Worm (Caenorhabditis elegans) whole organism, L1 larva: ENCODE data around the gene K11H12.10.

Experiments used
- C04F5.9 ChIP-seq: sonication (generic microtip); optimal IDR thresholded peaks from 2 replicates; lab custom pipeline; 2016; ENCODE audit warnings: missing genetic modification characterization, missing compliant biosample characterization
- F16B12.6 ChIP-seq: fragments of 150-350 bp; optimal IDR thresholded peaks from 2 replicates; lab custom pipeline; 2014; ENCODE audit warnings: missing biosample characterization, missing genetic modification characterization
- Y116A8C.19 ChIP-seq: sonication (generic microtip); optimal IDR thresholded peaks from 2 replicates; lab custom pipeline; 2016; ENCODE audit warnings: missing compliant biosample characterization, missing genetic modification characterization, borderline replicate concordance
- alr-1 ChIP-seq: fragments of 200-800 bp; sonication (Bioruptor generic); optimal IDR thresholded peaks from 2 replicates; lab custom pipeline; 2018; ENCODE audit warnings: borderline replicate concordance, mild to moderate bottlenecking, missing genetic modification characterization, missing compliant biosample characterization
- aly-2 ChIP-seq: fragments of 150-350 bp; optimal IDR thresholded peaks from 2 replicates; lab custom pipeline; 2014; ENCODE audit warnings: missing biosample characterization, missing genetic modification characterization
- blmp-1 ChIP-seq: fragments of 150-350 bp; optimal IDR thresholded peaks from 2 replicates; lab custom pipeline; 2014; ENCODE audit warnings: missing biosample characterization, missing genetic modification characterization
- ceh-8 ChIP-seq: fragments of 200-800 bp; sonication (Bioruptor generic); optimal IDR thresholded peaks from 2 replicates; lab custom pipeline; 2018; ENCODE audit warnings: mild to moderate bottlenecking, missing genetic modification characterization, moderate library complexity, missing compliant biosample characterization
- ceh-82 ChIP-seq, 3 experiments: fragments of 150-350 bp in 1 of 3; sonication (generic microtip) in 2 of 3; optimal IDR thresholded peaks; 2 replicates each; lab custom pipeline; 2014 to 2017; ENCODE audit warnings: missing biosample characterization in 3 of 3, missing genetic modification characterization in 3 of 3
- ceh-88 ChIP-seq: fragments of 200-800 bp; sonication (Bioruptor generic); IDR thresholded peaks from 2 replicates; pipeline ENCODE4 v1.3.6; 2022; ENCODE audit warnings: missing genetic modification characterization, missing compliant biosample characterization
- dpl-1 ChIP-seq, 3 experiments: fragments of 150-350 bp in 2 of 3; sonication (generic microtip) in 1 of 3; optimal IDR thresholded peaks; 2 replicates each; lab custom pipeline; 2014 to 2017; ENCODE audit warnings: missing biosample characterization in 3 of 3, missing genetic modification characterization in 3 of 3, missing genetic modification reagents in 3 of 3
- efl-1 ChIP-seq, 4 experiments: fragments of 150-350 bp; optimal IDR thresholded peaks in 3 of 4; peaks in 1 of 4; 1 replicate in 1 of 4; 2 replicates in 3 of 4; lab custom pipeline; 2014; ENCODE audit warnings: missing biosample characterization in 2 of 4, missing genetic modification characterization in 2 of 4, missing genetic modification reagents in 2 of 4
- egl-27 ChIP-seq, 2 experiments: fragments of 150-350 bp in 1 of 2; sonication (generic microtip); optimal IDR thresholded peaks; 3 replicates each; lab custom pipeline; 2017 to 2018; ENCODE audit warnings: missing biosample characterization in 2 of 2, missing genetic modification characterization in 2 of 2, missing genetic modification reagents in 2 of 2
- elt-2 ChIP-seq: sonication (generic microtip); optimal IDR thresholded peaks from 2 replicates; lab custom pipeline; 2016; ENCODE audit warnings: missing genetic modification characterization, mild to moderate bottlenecking, inconsistent platforms, missing compliant biosample characterization, missing genetic modification reagents
- elt-3 ChIP-seq, 6 experiments: fragments of 150-350 bp in 1 of 6; sonication (generic microtip); optimal IDR thresholded peaks; 2 replicates each; lab custom pipeline; 2017 to 2018; ENCODE audit warnings: missing biosample characterization in 6 of 6, missing genetic modification characterization in 6 of 6, inconsistent platforms in 1 of 6
- hlh-4 ChIP-seq: sonication (generic microtip); optimal IDR thresholded peaks from 2 replicates; lab custom pipeline; 2016; ENCODE audit warnings: mild to moderate bottlenecking, missing genetic modification characterization, missing compliant biosample characterization
- jun-1 ChIP-seq: fragments of 150-350 bp; optimal IDR thresholded peaks from 2 replicates; lab custom pipeline; 2014; ENCODE audit warnings: missing biosample characterization, missing genetic modification reagents, missing genetic modification characterization
- lin-35 ChIP-seq, 2 experiments: fragments of 150-350 bp; optimal IDR thresholded peaks; 2 replicates each; lab custom pipeline; 2014; ENCODE audit warnings: missing biosample characterization in 2 of 2, missing genetic modification characterization in 2 of 2, missing genetic modification reagents in 2 of 2
- lsy-2 ChIP-seq, 2 experiments: fragments of 150-350 bp; optimal IDR thresholded peaks; 2 replicates each; lab custom pipeline; 2014; ENCODE audit warnings: missing biosample characterization in 2 of 2, missing genetic modification characterization in 2 of 2
- mab-9 ChIP-seq: fragments of 200-800 bp; sonication (Bioruptor generic); IDR thresholded peaks from 2 replicates; pipeline ENCODE4 v1.3.6; 2022; ENCODE audit warnings: missing genetic modification reagents, missing genetic modification characterization, missing compliant biosample characterization
- mdl-1 ChIP-seq, 2 experiments: fragments of 150-350 bp; optimal IDR thresholded peaks; 2 replicates each; lab custom pipeline; 2014 to 2017; ENCODE audit warnings: missing biosample characterization in 2 of 2, missing genetic modification characterization in 2 of 2, inconsistent platforms in 1 of 2
- nhr-11 ChIP-seq: fragments of 150-350 bp; optimal IDR thresholded peaks from 2 replicates; lab custom pipeline; 2014; ENCODE audit warnings: missing biosample characterization, missing genetic modification characterization
- nhr-20 ChIP-seq: sonication (generic microtip); optimal IDR thresholded peaks from 2 replicates; lab custom pipeline; 2016; ENCODE audit warnings: mild to moderate bottlenecking, missing genetic modification characterization, missing compliant biosample characterization
- nhr-28 ChIP-seq: fragments of 150-350 bp; optimal IDR thresholded peaks from 2 replicates; lab custom pipeline; 2014; ENCODE audit warnings: missing biosample characterization, missing genetic modification characterization
- nhr-47 ChIP-seq: sonication (generic microtip); optimal IDR thresholded peaks from 2 replicates; lab custom pipeline; 2016; ENCODE audit warnings: mild to moderate bottlenecking, missing genetic modification characterization, moderate library complexity, missing compliant biosample characterization
- nhr-84 ChIP-seq: sonication (generic microtip); optimal IDR thresholded peaks from 2 replicates; lab custom pipeline; 2017; ENCODE audit warnings: missing biosample characterization, missing genetic modification characterization
- nhr-85 ChIP-seq: sonication (generic microtip); peaks from one replicate; lab custom pipeline; 2016; ENCODE audit warnings: missing genetic modification characterization, inconsistent platforms, missing compliant biosample characterization
- nhr-90 ChIP-seq: sonication (generic microtip); optimal IDR thresholded peaks from 2 replicates; lab custom pipeline; 2016; ENCODE audit warnings: mild to moderate bottlenecking, missing genetic modification characterization, missing compliant biosample characterization; ENCODE audit not compliant: poor library complexity
- pag-3 ChIP-seq: sonication (generic microtip); optimal IDR thresholded peaks from 2 replicates; lab custom pipeline; 2017; ENCODE audit warnings: missing genetic modification characterization, mild to moderate bottlenecking, missing compliant biosample characterization, antibody characterized with exemption, borderline replicate concordance; ENCODE audit not compliant: insufficient read depth
- pqm-1 ChIP-seq: sonication (generic microtip); optimal IDR thresholded peaks from 3 replicates; lab custom pipeline; 2017; ENCODE audit warnings: missing biosample characterization, missing genetic modification characterization
- rnt-1 ChIP-seq: sonication (generic microtip); optimal IDR thresholded peaks from 2 replicates; lab custom pipeline; 2016; ENCODE audit warnings: mild to moderate bottlenecking, missing genetic modification characterization, moderate library complexity, missing compliant biosample characterization
- sup-37 ChIP-seq: fragments of 200-800 bp; sonication (Bioruptor generic); optimal IDR thresholded peaks from 2 replicates; lab custom pipeline; 2018; ENCODE audit warnings: mild to moderate bottlenecking, missing genetic modification characterization, missing compliant biosample characterization
- tlp-1 ChIP-seq: fragments of 150-350 bp; optimal IDR thresholded peaks from 2 replicates; lab custom pipeline; 2014; ENCODE audit warnings: missing biosample characterization, missing genetic modification characterization
- unc-30 ChIP-seq: sonication (generic microtip); optimal IDR thresholded peaks from 2 replicates; lab custom pipeline; 2017; ENCODE audit warnings: missing biosample characterization, missing genetic modification characterization
- unc-62 ChIP-seq: fragments of 150-350 bp; optimal IDR thresholded peaks from 2 replicates; lab custom pipeline; 2014; ENCODE audit warnings: missing biosample characterization, missing genetic modification reagents, missing genetic modification characterization
- unc-86 ChIP-seq: sonication (generic microtip); optimal IDR thresholded peaks from 2 replicates; lab custom pipeline; 2016; ENCODE audit warnings: missing genetic modification characterization, missing compliant biosample characterization
- xbp-1 ChIP-seq: sonication (generic microtip); optimal IDR thresholded peaks from 2 replicates; lab custom pipeline; 2016; ENCODE audit warnings: missing genetic modification characterization, missing compliant biosample characterization
- zip-4 ChIP-seq: fragments of 200-800 bp; sonication (Bioruptor generic); optimal IDR thresholded peaks from 2 replicates; lab custom pipeline; 2018; ENCODE audit warnings: mild to moderate bottlenecking, missing genetic modification characterization, moderate library complexity, missing compliant biosample characterization
- ztf-11 ChIP-seq, 2 experiments: sonication (generic microtip); optimal IDR thresholded peaks; 2 replicates each; lab custom pipeline; 2016 to 2017; ENCODE audit warnings: missing genetic modification characterization in 2 of 2, missing biosample characterization in 1 of 2, missing compliant biosample characterization in 1 of 2
- ztf-4 ChIP-seq: fragments of 150-350 bp; optimal IDR thresholded peaks from 2 replicates; lab custom pipeline; 2014; ENCODE audit warnings: missing biosample characterization, missing genetic modification characterization

K11H12.10 gene

DNA sequence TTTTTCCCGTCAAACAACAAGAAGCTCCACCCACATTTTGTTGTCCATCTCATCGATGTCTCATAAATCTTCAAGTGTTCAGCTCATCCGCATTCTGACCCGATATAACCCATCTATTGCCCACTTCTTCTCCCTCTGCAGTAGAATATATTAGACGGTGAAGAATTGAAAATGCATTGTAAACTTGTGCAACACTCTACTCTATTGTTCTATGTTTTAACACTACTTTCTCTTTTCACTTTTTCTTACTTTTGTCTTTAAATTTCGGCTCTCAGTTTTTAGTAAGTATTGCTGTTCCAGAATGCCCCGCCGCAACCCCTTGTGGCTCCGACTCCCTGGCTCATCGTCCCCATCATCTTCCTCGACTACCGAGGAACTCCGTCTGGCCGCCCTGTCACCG is 26.5 kb upstream of the K11H12.10 start, which contains the start of gene K11H12.9:
Gene K11H12.9 (plus strand): TSS at position 301 of the 400 bp plus-strand sequence.
- TF ChIP-seq lin-35 (GFP tag; optimal IDR thresholded peaks at IDR 0.05; lab: Kevin White, UChicago) (no peak), nhr-47 (tag; lab: Kevin White, UChicago) (no peak), hlh-4 (tag; lab: Kevin White, UChicago) (no peak), nhr-85 (tag; lab: Kevin White, UChicago) (no peak), efl-1 (optimal IDR thresholded peaks at IDR 0.05; lab: Kevin White, UChicago) (no peak), efl-1 (GFP tag; optimal IDR thresholded peaks at IDR 0.05 in 1 of 2; lab: Kevin White, UChicago) (peak in 1 of 2 experiments; percentile 41), tlp-1 (tag; lab: Kevin White, UChicago) (no peak)

DNA sequence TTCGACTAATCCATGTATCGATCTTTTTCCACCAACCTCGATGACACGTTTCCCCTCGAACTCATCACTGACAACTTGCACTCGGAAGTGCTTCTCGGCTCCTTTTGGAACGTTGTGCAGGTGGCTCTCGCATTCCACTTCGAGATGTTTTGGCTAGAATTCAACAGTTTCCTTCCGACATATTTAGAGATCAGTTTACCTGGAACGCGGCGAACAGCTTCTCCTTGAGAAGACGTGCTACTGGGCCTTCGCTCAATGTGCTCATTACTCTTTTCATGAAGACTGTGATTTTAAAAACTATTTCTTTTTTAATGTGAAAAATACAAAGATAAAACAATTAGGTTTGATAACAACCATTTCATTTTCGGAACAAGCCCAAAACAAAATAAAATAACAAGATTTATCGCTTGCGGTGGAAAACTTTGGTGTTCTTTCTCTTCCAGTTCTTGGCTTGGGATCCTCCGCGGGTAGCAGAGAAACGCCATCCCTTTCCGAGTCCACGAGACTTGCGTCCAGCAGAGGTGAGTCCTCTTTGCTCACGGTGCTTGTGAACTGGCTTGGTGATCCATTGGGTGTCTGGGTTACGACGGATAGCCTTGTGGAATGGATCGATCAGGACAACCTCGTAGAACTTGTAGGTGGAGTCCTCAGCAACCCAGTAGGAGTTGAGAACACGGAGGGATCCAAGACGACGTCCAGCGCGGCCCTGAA is 22.6 kb upstream of the K11H12.10 start, which contains the start of gene K11H12.1:
Gene K11H12.1 (minus strand): TSS at position 284 of the 711 bp plus-strand sequence.
- TF ChIP-seq unc-86 (tag; lab: Kevin White, UChicago) (no peak), efl-1 (optimal IDR thresholded peaks at IDR 0.05; lab: Kevin White, UChicago) (no peak), efl-1 (GFP tag; optimal IDR thresholded peaks at IDR 0.05 in 1 of 2; lab: Kevin White, UChicago) (peak in 1 of 2 experiments; percentile 63), lsy-2 (tag; optimal IDR thresholded peaks at IDR 0.05; lab: Kevin White, UChicago) (peak in 1 of 2 experiments; percentile 46), unc-30 (tag; lab: Kevin White, UChicago) (no peak), ztf-4 (tag; lab: Kevin White, UChicago) (no peak), C04F5.9 (tag; lab: Kevin White, UChicago) (no peak), nhr-85 (tag; lab: Kevin White, UChicago) (peak; percentile 37), pag-3 (tag; lab: Kevin White, UChicago) (no peak), nhr-47 (tag; lab: Kevin White, UChicago) (no peak), nhr-84 (tag; lab: Kevin White, UChicago) (no peak), aly-2 (tag; lab: Kevin White, UChicago) (no peak), elt-2 (tag; lab: Kevin White, UChicago) (no peak), blmp-1 (tag; lab: Kevin White, UChicago) (no peak), nhr-11 (no peak)

DNA sequence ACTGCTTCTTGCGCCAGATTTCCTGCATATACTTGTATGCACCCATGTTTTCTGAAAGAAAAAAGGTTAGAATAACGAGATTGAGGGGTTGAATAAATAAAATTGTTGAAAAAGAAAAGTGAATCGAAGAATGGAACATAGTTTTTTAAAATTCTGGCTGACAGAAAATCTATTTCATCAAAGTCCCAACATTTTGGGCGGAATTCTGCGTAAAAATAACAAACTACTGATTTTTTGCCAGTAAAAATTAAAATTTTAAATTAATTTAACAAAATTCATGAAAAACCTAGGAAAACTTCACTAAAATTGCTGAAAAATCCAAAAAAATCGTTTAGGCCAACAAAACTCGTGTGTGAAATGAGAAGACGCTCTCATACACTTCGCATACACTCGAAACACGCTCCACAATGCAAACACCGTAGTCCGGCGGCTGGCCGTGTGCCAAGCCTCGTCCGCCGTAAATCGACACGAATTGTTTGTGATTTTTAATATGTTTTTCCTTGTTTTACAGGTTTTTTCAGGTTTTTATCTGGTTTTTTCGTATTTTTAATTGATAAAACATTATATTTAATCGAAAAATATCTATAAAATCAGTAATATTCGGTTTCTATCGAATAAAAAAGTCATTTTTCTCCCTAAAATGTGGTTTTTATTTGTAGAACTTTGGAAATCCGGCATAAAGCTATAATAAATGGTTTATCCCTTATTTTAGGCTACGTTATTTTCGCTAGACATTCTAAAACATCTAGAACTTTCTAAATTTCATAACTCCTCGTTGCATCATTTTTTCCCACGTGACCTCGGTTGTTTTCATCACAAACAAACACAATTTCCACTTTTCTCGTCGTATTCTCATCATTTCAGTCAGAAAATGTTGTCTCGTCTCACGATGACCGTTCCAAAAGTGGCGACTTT is 21.1 kb upstream of the K11H12.10 start, which contains the start of the genes rpl-15 and K11H12.8:
Gene rpl-15 (minus strand): TSS at position 51 of the 915 bp plus-strand sequence.
Gene K11H12.8 (plus strand): TSS at position 865 of the 915 bp plus-strand sequence.
- TF ChIP-seq unc-62 (peak; percentile 83), unc-30 (tag; lab: Kevin White, UChicago) (no peak), xbp-1 (tag; lab: Kevin White, UChicago) (peak; percentile 99), pqm-1 (tag; lab: Kevin White, UChicago) (peak; percentile 89), egl-27 (tag; optimal IDR thresholded peaks at IDR 0.05; lab: Kevin White, UChicago) (peak; percentile 44 to 98), F16B12.6 (tag; lab: Kevin White, UChicago) (peak; percentile 78), elt-3 (tag; optimal IDR thresholded peaks at IDR 0.05; lab: Kevin White, UChicago) (peak; percentile 99 to 100 (median 100)), Y116A8C.19 (tag; lab: Kevin White, UChicago) (peak; percentile 80), aly-2 (tag; lab: Kevin White, UChicago) (peak; percentile 98), mab-9 (GFP tag; lab: Robert Waterston, UW) (peak; percentile 99), ztf-11 (tag; optimal IDR thresholded peaks at IDR 0.05; lab: Kevin White, UChicago) (peak; percentile 58 to 100), nhr-90 (peak; percentile 100), alr-1 (no peak), ceh-8 (GFP tag; lab: Kevin White, UChicago) (peak; percentile 98), unc-86 (tag; lab: Kevin White, UChicago) (peak; percentile 99), dpl-1 (GFP tag; optimal IDR thresholded peaks at IDR 0.05; lab: Kevin White, UChicago) (peak; percentile 93 to 95 (median 94)), lin-35 (GFP tag; optimal IDR thresholded peaks at IDR 0.05; lab: Kevin White, UChicago) (peak; percentile 95 to 97), ceh-82 (tag; optimal IDR thresholded peaks at IDR 0.05; lab: Kevin White, UChicago) (peak; percentile 100), tlp-1 (tag; lab: Kevin White, UChicago) (no peak), efl-1 (optimal IDR thresholded peaks at IDR 0.05; lab: Kevin White, UChicago) (peak; percentile 97 to 98), efl-1 (GFP tag; optimal IDR thresholded peaks at IDR 0.05 in 1 of 2; lab: Kevin White, UChicago) (peak; percentile 89 to 99), mdl-1 (tag; optimal IDR thresholded peaks at IDR 0.05; lab: Kevin White, UChicago) (peak; percentile 83 to 100), zip-4 (GFP tag; lab: Kevin White, UChicago) (peak; percentile 97), nhr-28 (tag; lab: Kevin White, UChicago) (peak; percentile 33), jun-1 (tag; lab: Kevin White, UChicago) (peak; percentile 98), C04F5.9 (tag; lab: Kevin White, UChicago) (peak; percentile 98), nhr-85 (tag; lab: Kevin White, UChicago) (peak; percentile 100), hlh-4 (tag; lab: Kevin White, UChicago) (peak; percentile 91), ceh-88 (peak; percentile 100), nhr-20 (tag; lab: Kevin White, UChicago) (peak; percentile 100), rnt-1 (tag; lab: Kevin White, UChicago) (peak; percentile 100), sup-37 (GFP tag; lab: Kevin White, UChicago) (peak; percentile 99), nhr-11 (peak; percentile 96)
